Worm (Caenorhabditis elegans) whole organism, L4/young adult: ENCODE results near the gene srw-143.

Experiments
- W03F9.2 ChIP-seq: fragments of 150-350 bp; optimal IDR thresholded peaks from 2 replicates; lab custom pipeline; 2014; ENCODE audit warnings: missing biosample characterization, missing genetic modification characterization
- him-1 ChIP-seq: sonication (generic microtip); optimal IDR thresholded peaks from 2 replicates; lab custom pipeline; 2016; ENCODE audit warnings: missing genotype, missing genetic modification reagents, missing genetic modification characterization, missing compliant biosample characterization

DNA sequence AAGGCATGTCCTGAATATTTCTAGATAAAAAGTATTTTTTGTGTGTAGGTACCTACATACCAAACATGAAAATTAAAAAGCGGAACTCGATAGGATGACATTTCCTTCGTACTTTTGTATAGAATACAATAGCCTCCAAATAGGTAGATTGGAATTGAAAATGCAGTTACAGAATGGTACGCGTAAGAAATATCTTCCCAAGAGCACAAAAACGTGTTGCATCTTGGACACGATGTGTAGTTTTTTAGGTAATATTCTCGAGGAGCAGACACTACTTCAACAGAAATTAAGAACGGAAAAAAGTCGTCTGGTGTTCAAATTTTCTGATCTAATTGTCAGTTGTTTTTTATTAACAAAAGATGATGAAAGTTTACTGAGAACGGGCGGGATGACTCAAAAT lies 46.1 kb upstream of the srw-143 start, which contains the start of gene srh-85:
- TF ChIP-seq him-1 (tag; lab: Kevin White, UChicago) (no peak), W03F9.2 (tag; lab: Kevin White, UChicago) (no peak)
